Fruit fly (Drosophila melanogaster) whole organism, embryonic: Measurements from ENCODE around the gene CG9133.

Experiments used
- Awh ChIP-seq: fragments of 200-800 bp; sonication (Bioruptor generic); IDR thresholded peaks from 2 replicates; pipeline ENCODE4, ENCODE4 v1.3.6; 2022; ENCODE audit warnings: missing biosample characterization, missing genetic modification characterization
- BEAF-32 ChIP-seq: fragments of 200-800 bp; sonication (Bioruptor generic); optimal IDR thresholded peaks from 3 replicates; lab custom pipeline; 2017; ENCODE audit warnings: missing biosample characterization, missing genetic modification characterization, mild to moderate bottlenecking, moderate library complexity, missing genetic modification reagents
- CG10366 ChIP-seq: fragments of 200-800 bp; sonication (Bioruptor generic); IDR thresholded peaks from 2 replicates; pipeline ENCODE4 v1.3.6; 2022; ENCODE audit warnings: missing biosample characterization, missing genetic modification characterization
- CG10959 ChIP-seq: fragments of 200-800 bp; sonication (Bioruptor generic); IDR thresholded peaks from 2 replicates; pipeline ENCODE4 v1.3.6; 2022; ENCODE audit warnings: missing biosample characterization, missing genetic modification characterization
- CG1233 ChIP-seq: fragments of 200-800 bp; sonication (Bioruptor generic); optimal IDR thresholded peaks from 4 replicates; lab custom pipeline; 2018; ENCODE audit warnings: missing biosample characterization, mild to moderate bottlenecking, missing genetic modification characterization
- CG15479 ChIP-seq: fragments of 200-800 bp; sonication (Bioruptor generic); optimal IDR thresholded peaks from 3 replicates; lab custom pipeline; 2019; ENCODE audit warnings: missing biosample characterization, mild to moderate bottlenecking, missing genetic modification characterization, moderate library complexity
- CG15696 ChIP-seq: fragments of 200-800 bp; sonication (Bioruptor generic); optimal IDR thresholded peaks from 2 replicates; lab custom pipeline; 2019; ENCODE audit warnings: missing biosample characterization, mild to moderate bottlenecking, missing genetic modification characterization, moderate library complexity
- CG1792 ChIP-seq: fragments of 200-800 bp; sonication (Bioruptor generic); optimal IDR thresholded peaks from 2 replicates; lab custom pipeline; 2016; ENCODE audit warnings: missing biosample characterization, missing genetic modification characterization
- CG2116 ChIP-seq: fragments of 200-800 bp; sonication (Bioruptor generic); optimal IDR thresholded peaks from 3 replicates; lab custom pipeline; 2018; ENCODE audit warnings: missing biosample characterization, mild to moderate bottlenecking, missing genetic modification characterization
- CG2129 ChIP-seq: fragments of 200-800 bp; sonication (Bioruptor generic); IDR thresholded peaks from 2 replicates; pipeline ENCODE4 v1.3.6; 2022; ENCODE audit warnings: missing biosample characterization, missing genetic modification characterization; ENCODE audit not compliant: partially characterized antibody
- CG2678 ChIP-seq: fragments of 200-800 bp; sonication (Bioruptor generic); optimal IDR thresholded peaks from 3 replicates; lab custom pipeline; 2019; ENCODE audit warnings: missing biosample characterization, mild to moderate bottlenecking, missing genetic modification characterization, moderate library complexity
- CG30403 ChIP-seq: fragments of 200-800 bp; sonication (Bioruptor generic); optimal IDR thresholded peaks from 3 replicates; lab custom pipeline; 2016; ENCODE audit warnings: missing biosample characterization, missing genetic modification characterization
- CG34224 ChIP-seq: fragments of 200-800 bp; sonication (Bioruptor generic); IDR thresholded peaks from 3 replicates; pipeline ENCODE4 v1.3.6; 2022; ENCODE audit warnings: missing biosample characterization, missing genetic modification characterization; ENCODE audit not compliant: partially characterized antibody
- CG3847 ChIP-seq: fragments of 200-800 bp; sonication (Bioruptor generic); IDR thresholded peaks from 2 replicates; pipeline ENCODE4 v1.3.6; 2022; ENCODE audit warnings: missing biosample characterization, missing genetic modification characterization
- CG43689 ChIP-seq: fragments of 200-800 bp; sonication (Bioruptor generic); IDR thresholded peaks from 2 replicates; pipeline ENCODE4 v1.3.6; 2022; ENCODE audit warnings: missing biosample characterization, missing genetic modification characterization
- CG4730 ChIP-seq: fragments of 200-800 bp; sonication (Bioruptor generic); IDR thresholded peaks from 2 replicates; pipeline ENCODE4 v1.3.6; 2022; ENCODE audit warnings: missing biosample characterization, missing genetic modification characterization
- CG6254 ChIP-seq: fragments of 200-800 bp; sonication (Bioruptor generic); optimal IDR thresholded peaks from 3 replicates; lab custom pipeline; 2017; ENCODE audit warnings: mild to moderate bottlenecking, missing biosample characterization, missing genetic modification reagents, missing genetic modification characterization
- CG6854 ChIP-seq: fragments of 200-800 bp; sonication (Bioruptor generic); optimal IDR thresholded peaks from 3 replicates; lab custom pipeline; 2017; ENCODE audit warnings: missing biosample characterization, mild to moderate bottlenecking, missing genetic modification characterization
- CG9609 ChIP-seq: fragments of 200-800 bp; sonication (Bioruptor generic); optimal IDR thresholded peaks from 3 replicates; lab custom pipeline; 2016; ENCODE audit warnings: missing biosample characterization, missing genetic modification characterization
- CG9727 ChIP-seq: fragments of 200-800 bp; sonication (Bioruptor generic); optimal IDR thresholded peaks from 3 replicates; lab custom pipeline; 2017; ENCODE audit warnings: missing biosample characterization, mild to moderate bottlenecking, missing genetic modification characterization
- CTCF ChIP-seq: fragments of 200-800 bp; sonication (Bioruptor generic); optimal IDR thresholded peaks from 2 replicates; lab custom pipeline; 2017; ENCODE audit warnings: missing biosample characterization, mild to moderate bottlenecking, missing genetic modification characterization, moderate library complexity
- GATAe ChIP-seq: fragments of 200-800 bp; sonication (Bioruptor generic); conservative IDR thresholded peaks from 2 replicates; pipeline ENCODE4 v1.3.6; 2022; ENCODE audit warnings: missing biosample characterization, missing genetic modification characterization
- Hand ChIP-seq: fragments of 200-800 bp; sonication (Bioruptor generic); optimal IDR thresholded peaks from 2 replicates; lab custom pipeline; 2017; ENCODE audit warnings: mild to moderate bottlenecking, missing biosample characterization, missing genetic modification reagents, missing genetic modification characterization
- Hr3 ChIP-seq: fragments of 200-800 bp; sonication (Bioruptor generic); optimal IDR thresholded peaks from 3 replicates; lab custom pipeline; 2016; ENCODE audit warnings: missing biosample characterization, missing genetic modification characterization
- Hr51 ChIP-seq, 2 experiments: fragments of 200-800 bp; sonication (Bioruptor generic); optimal IDR thresholded peaks; 2 replicates in 1 of 2; 3 replicates in 1 of 2; lab custom pipeline; 2016 to 2018; ENCODE audit warnings: missing biosample characterization in 2 of 2, missing genetic modification characterization in 2 of 2, mild to moderate bottlenecking in 1 of 2, moderate library complexity in 1 of 2
- Lhr ChIP-seq: fragments of 200-800 bp; sonication (Bioruptor generic); optimal IDR thresholded peaks from 3 replicates; lab custom pipeline; 2017; ENCODE audit warnings: mild to moderate bottlenecking, missing biosample characterization, missing genetic modification reagents, missing genetic modification characterization
- Max ChIP-seq: fragments of 200-800 bp; sonication (Bioruptor generic); optimal IDR thresholded peaks from 2 replicates; lab custom pipeline; 2016; ENCODE audit warnings: missing biosample characterization, mild to moderate bottlenecking, missing genetic modification characterization
- Mes4 ChIP-seq: fragments of 200-800 bp; sonication (Bioruptor generic); optimal IDR thresholded peaks from 2 replicates; lab custom pipeline; 2016; ENCODE audit warnings: missing biosample characterization, missing genetic modification characterization
- NC2α ChIP-seq: fragments of 200-800 bp; sonication (Bioruptor generic); optimal IDR thresholded peaks from 2 replicates; lab custom pipeline; 2016; ENCODE audit warnings: missing biosample characterization, missing genetic modification characterization
- Ptx1 ChIP-seq: fragments of 200-800 bp; sonication (Bioruptor generic); IDR thresholded peaks from 2 replicates; pipeline ENCODE4 v1.3.6; 2022; ENCODE audit warnings: missing biosample characterization, missing genetic modification characterization
- Side ChIP-seq: fragments of 200-800 bp; sonication (Bioruptor generic); optimal IDR thresholded peaks from 2 replicates; lab custom pipeline; 2016; ENCODE audit warnings: missing biosample characterization, missing genetic modification characterization
- ase ChIP-seq: fragments of 200-800 bp; sonication (Bioruptor generic); IDR thresholded peaks from 3 replicates; pipeline ENCODE4 v1.3.6; 2022; ENCODE audit warnings: missing biosample characterization, missing genetic modification characterization
- ash1 ChIP-seq: fragments of 200-800 bp; sonication (Bioruptor generic); optimal IDR thresholded peaks from 2 replicates; lab custom pipeline; 2018; ENCODE audit warnings: missing biosample characterization, mild to moderate bottlenecking, missing genetic modification characterization
- chif ChIP-seq, 2 experiments: fragments of 200-800 bp; sonication (Bioruptor generic); optimal IDR thresholded peaks; 3 replicates each; lab custom pipeline; 2016; ENCODE audit warnings: missing biosample characterization in 2 of 2, missing genetic modification characterization in 2 of 2
- chm ChIP-seq: fragments of 200-800 bp; sonication (Bioruptor generic); IDR thresholded peaks from 2 replicates; pipeline ENCODE4 v1.3.6; 2022; ENCODE audit warnings: missing biosample characterization, missing genetic modification characterization
- crp ChIP-seq, 2 experiments: fragments of 200-800 bp; sonication (Bioruptor generic); optimal IDR thresholded peaks; 2 replicates in 1 of 2; 3 replicates in 1 of 2; lab custom pipeline; 2017; ENCODE audit warnings: missing biosample characterization in 2 of 2, missing genetic modification characterization in 2 of 2, mild to moderate bottlenecking in 1 of 2, moderate library complexity in 1 of 2
- dm ChIP-seq: fragments of 200-800 bp; sonication (Bioruptor generic); optimal IDR thresholded peaks from 3 replicates; lab custom pipeline; 2016; ENCODE audit warnings: missing biosample characterization, missing genetic modification characterization
- emc ChIP-seq: fragments of 200-800 bp; sonication (Bioruptor generic); optimal IDR thresholded peaks from 2 replicates; lab custom pipeline; 2016; ENCODE audit warnings: missing biosample characterization, missing genetic modification characterization
- ems ChIP-seq: fragments of 200-800 bp; sonication (Bioruptor generic); optimal IDR thresholded peaks from 3 replicates; lab custom pipeline; 2016; ENCODE audit warnings: missing biosample characterization, missing genetic modification characterization
- esg ChIP-seq: fragments of 200-800 bp; sonication (Bioruptor generic); conservative IDR thresholded peaks from 2 replicates; pipeline ENCODE4 v1.3.6; 2022; ENCODE audit warnings: missing biosample characterization, missing genetic modification characterization
- exex ChIP-seq: fragments of 200-800 bp; sonication (Bioruptor generic); optimal IDR thresholded peaks from 4 replicates; lab custom pipeline; 2018; ENCODE audit warnings: missing biosample characterization, mild to moderate bottlenecking, missing genetic modification characterization, moderate library complexity
- insv ChIP-seq, 2 experiments: fragments of 200-800 bp; sonication (Bioruptor generic); optimal IDR thresholded peaks; 3 replicates each; lab custom pipeline; 2016 to 2018; ENCODE audit warnings: missing biosample characterization in 2 of 2, missing genetic modification characterization in 2 of 2
- kni ChIP-seq: fragments of 200-800 bp; sonication (Bioruptor generic); optimal IDR thresholded peaks from 3 replicates; lab custom pipeline; 2017; ENCODE audit warnings: mild to moderate bottlenecking, missing biosample characterization, missing genetic modification reagents, missing genetic modification characterization
- lilli ChIP-seq: fragments of 200-800 bp; sonication (Bioruptor generic); optimal IDR thresholded peaks from 3 replicates; lab custom pipeline; 2016; ENCODE audit warnings: missing biosample characterization, missing genetic modification characterization
- p53 ChIP-seq: fragments of 200-800 bp; sonication (Bioruptor generic); optimal IDR thresholded peaks from 2 replicates; lab custom pipeline; 2016; ENCODE audit warnings: missing biosample characterization, missing genetic modification characterization
- pfk ChIP-seq: fragments of 200-800 bp; sonication (Bioruptor generic); optimal IDR thresholded peaks from 2 replicates; lab custom pipeline; 2018; ENCODE audit warnings: missing biosample characterization, mild to moderate bottlenecking, missing genetic modification characterization, moderate library complexity
- phol ChIP-seq: fragments of 200-800 bp; sonication (Bioruptor generic); optimal IDR thresholded peaks from 3 replicates; lab custom pipeline; 2018; ENCODE audit warnings: missing biosample characterization, mild to moderate bottlenecking, missing genetic modification characterization, moderate library complexity
- row ChIP-seq: fragments of 200-800 bp; sonication (Bioruptor generic); IDR thresholded peaks from 3 replicates; pipeline ENCODE4 v1.3.6; 2022; ENCODE audit warnings: missing biosample characterization, missing genetic modification characterization
- tin ChIP-seq: fragments of 200-800 bp; sonication (Bioruptor generic); optimal IDR thresholded peaks from 3 replicates; lab custom pipeline; 2016; ENCODE audit warnings: missing biosample characterization, missing genetic modification characterization
- zen ChIP-seq: fragments of 200-800 bp; sonication (Bioruptor generic); optimal IDR thresholded peaks from 3 replicates; lab custom pipeline; 2018; ENCODE audit warnings: missing biosample characterization, mild to moderate bottlenecking, missing genetic modification characterization, moderate library complexity

CG9133 gene

DNA sequence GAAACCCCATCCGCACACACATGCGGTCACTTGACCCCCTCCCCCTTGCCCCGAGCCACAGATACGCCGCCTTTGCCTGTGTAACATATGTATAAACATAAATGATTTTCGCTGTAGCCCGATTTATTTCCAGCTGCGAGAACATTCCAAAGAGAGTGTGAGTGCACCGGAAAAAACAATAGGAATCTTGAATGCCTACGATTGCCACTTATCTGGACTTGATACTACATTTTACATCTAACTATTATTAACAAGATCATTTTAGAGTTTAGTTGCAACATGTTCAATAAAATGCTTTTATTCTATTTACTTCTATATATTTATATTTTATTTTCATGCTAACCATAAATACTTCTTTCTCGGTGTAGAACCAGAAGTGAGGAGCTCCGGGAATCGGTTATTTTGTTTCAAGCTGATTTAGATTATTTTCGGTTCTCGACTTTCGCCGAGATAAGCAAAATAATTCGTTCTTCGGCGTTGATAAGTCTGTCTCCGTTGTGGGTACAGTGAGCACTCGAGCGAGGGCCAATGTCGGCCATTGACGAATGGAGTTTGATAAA is 48.3 kb downstream of the CG9133 start (continued):
- TF ChIP-seq kni: peak; percentile 42
- peak; percentile 89 for TF ChIP-seq CG9727 (GFP tag; lab: Kevin White, UChicago)
- TF ChIP-seq Hr51 (GFP tag; optimal IDR thresholded peaks at IDR 0.05; lab: Kevin White, UChicago): peak; percentile 27 to 82
- TF ChIP-seq emc (GFP tag; lab: Kevin White, UChicago): no peak
- peak; percentile 31 for TF ChIP-seq exex (tag; lab: Kevin White, UChicago)
- TF ChIP-seq Hand: peak; percentile 66
- TF ChIP-seq tin: peak; percentile 79
- peak; percentile 82 for TF ChIP-seq CG30403 (GFP tag; lab: Kevin White, UChicago)
- TF ChIP-seq chif (GFP tag; optimal IDR thresholded peaks at IDR 0.05; lab: Kevin White, UChicago): peak; percentile 3 to 55
- peak; percentile 8 for TF ChIP-seq CG9609
- peak; percentile 47 for TF ChIP-seq CG2116 (GFP tag; lab: Kevin White, UChicago)
- no peak for TF ChIP-seq ash1 (GFP tag; lab: Kevin White, UChicago)
- peak; percentile 68 for TF ChIP-seq CG3847
- TF ChIP-seq CTCF (GFP tag; lab: Kevin White, UChicago): peak; percentile 39
- peak; percentile 17 for TF ChIP-seq CG15479 (GFP tag; lab: Kevin White, UChicago)
- TF ChIP-seq CG6254: peak; percentile 79
- TF ChIP-seq zen: peak; percentile 84
- TF ChIP-seq Side (GFP tag; lab: Kevin White, UChicago): no peak
- TF ChIP-seq crp (GFP tag; optimal IDR thresholded peaks at IDR 0.05; lab: Kevin White, UChicago): peak in 1 of 2 experiments; percentile 39
- no peak for TF ChIP-seq NC2α (GFP tag; lab: Kevin White, UChicago)
- TF ChIP-seq Awh: peak; percentile 51; the same call in 1 of the 2 replicates
- TF ChIP-seq CG34224 (GFP tag; lab: Robert Waterston, UW): no peak
- TF ChIP-seq ems (GFP tag; lab: Kevin White, UChicago): no peak
- TF ChIP-seq CG1233 (GFP tag; lab: Kevin White, UChicago): peak; percentile 72
- no peak for TF ChIP-seq p53 (GFP tag; lab: Kevin White, UChicago)
- TF ChIP-seq CG2678 (tag; lab: Kevin White, UChicago): peak; percentile 90
- TF ChIP-seq lilli (GFP tag; lab: Kevin White, UChicago): peak; percentile 70
- no peak for TF ChIP-seq CG2129
- TF ChIP-seq Ptx1: peak; percentile 80
- TF ChIP-seq phol (tag; lab: Kevin White, UChicago): peak; percentile 88
- peak; percentile 74 for TF ChIP-seq Hr3
- TF ChIP-seq Lhr (GFP tag; lab: Kevin White, UChicago): peak; percentile 61
- peak; percentile 57 for TF ChIP-seq CG6854
- TF ChIP-seq Mes4 (GFP tag; lab: Kevin White, UChicago): no peak
- TF ChIP-seq CG4730 (GFP tag; lab: Robert Waterston, UW): peak; percentile 69
- peak; percentile 38; the same call in 1 of the 2 replicates for TF ChIP-seq CG43689 (GFP tag; lab: Robert Waterston, UW)
- no peak for TF ChIP-seq dm (GFP tag; lab: Kevin White, UChicago)
- peak; percentile 68 for TF ChIP-seq esg (GFP tag; lab: Robert Waterston, UW)
- TF ChIP-seq insv (GFP tag; optimal IDR thresholded peaks at IDR 0.05; lab: Kevin White, UChicago): peak in 1 of 2 experiments; percentile 30
- peak; percentile 82 for TF ChIP-seq CG10959
- TF ChIP-seq CG10366 (GFP tag; lab: Robert Waterston, UW): peak; percentile 79
- peak; percentile 74; the same call in 1 of the 2 replicates for TF ChIP-seq chm (GFP tag; lab: Robert Waterston, UW)
- peak; percentile 1 for TF ChIP-seq pfk (GFP tag; lab: Kevin White, UChicago)
- peak; percentile 74; the same call in 2 of the 3 replicates for TF ChIP-seq ase (GFP tag; lab: Robert Waterston, UW)
- TF ChIP-seq BEAF-32: no peak
- TF ChIP-seq CG1792: no peak
- TF ChIP-seq GATAe (GFP tag; lab: Robert Waterston, UW): no peak
- peak; percentile 80 for TF ChIP-seq Max (GFP tag; lab: Kevin White, UChicago)
- peak; percentile 86 for TF ChIP-seq CG15696 (tag; lab: Kevin White, UChicago)
- TF ChIP-seq row (GFP tag; lab: Robert Waterston, UW): peak; percentile 92
